Fruit fly (Drosophila melanogaster): ENCODE measurements around the gene CG7514.

Gene CG7514

dm6 chr3L:4731687-4732086 lies 43.1 kb upstream of the CG7514 start (continued):
- TF ChIP-seq CG6163 (GFP tag; IDR thresholded peaks at IDR 0.05) (peak; percentile 60; the same call in 1 of the 3 replicates), Smox (GFP tag; optimal IDR thresholded peaks at IDR 0.05) (no peak), esn (GFP tag; optimal IDR thresholded peaks at IDR 0.05) (no peak), acj6 (GFP tag; optimal IDR thresholded peaks at IDR 0.05) (peak; percentile 60), CG1621 (tag; optimal IDR thresholded peaks at IDR 0.05) (peak; percentile 72), CG6276 (GFP tag; optimal IDR thresholded peaks at IDR 0.05) (no peak), CG10669 (GFP tag; optimal IDR thresholded peaks at IDR 0.05) (peak; percentile 27), CG6792 (GFP tag; optimal IDR thresholded peaks at IDR 0.05) (peak; percentile 46), Ets21C (GFP tag; optimal IDR thresholded peaks at IDR 0.05) (no peak), Met (GFP tag; optimal IDR thresholded peaks at IDR 0.05) (peak; percentile 9), CG32006 (GFP tag; optimal IDR thresholded peaks at IDR 0.05) (peak; percentile 69), eg (GFP tag; IDR thresholded peaks at IDR 0.05) (no peak), CG11902 (GFP tag; optimal IDR thresholded peaks at IDR 0.05) (no peak), Eip75B (GFP tag; optimal IDR thresholded peaks at IDR 0.05) (peak; percentile 70), Ets96B (tag; optimal IDR thresholded peaks at IDR 0.05) (peak; percentile 27), spab (GFP tag; optimal IDR thresholded peaks at IDR 0.05) (peak; percentile 6), fkh (GFP tag; optimal IDR thresholded peaks at IDR 0.05) (no peak), CG16779 (tag; optimal IDR thresholded peaks at IDR 0.05) (no peak), vri (GFP tag; optimal IDR thresholded peaks at IDR 0.05) (no peak), CG11762 (GFP tag; optimal IDR thresholded peaks at IDR 0.05; ENCODE audit: insufficient read depth) (no peak), cyc (GFP tag; optimal IDR thresholded peaks at IDR 0.05) (no peak), CG31627 (GFP tag; optimal IDR thresholded peaks at IDR 0.05) (no peak), Lpt (GFP tag; optimal IDR thresholded peaks at IDR 0.05) (peak; percentile 23), CG15336 (GFP tag; IDR thresholded peaks at IDR 0.05) (peak; percentile 63)

- TF ChIP-seq cyc (GFP tag; optimal IDR thresholded peaks at IDR 0.05) (no peak), CG6808 (GFP tag; optimal IDR thresholded peaks at IDR 0.05) (no peak), CG8319 (GFP tag; optimal IDR thresholded peaks at IDR 0.05) (no peak), Gug (GFP tag; IDR thresholded peaks at IDR 0.05) (no peak), Blimp-1 (GFP tag; optimal IDR thresholded peaks at IDR 0.05) (no peak), CG10631 (GFP tag; optimal IDR thresholded peaks at IDR 0.05) (no peak), Met (GFP tag; optimal IDR thresholded peaks at IDR 0.05) (no peak), CG8119 (GFP tag; IDR thresholded peaks at IDR 0.05) (0 out of 3 replicates have a peak, but pooled peaks have one; percentile 23), lz (GFP tag; optimal IDR thresholded peaks at IDR 0.05) (no peak), CG6854 (GFP tag; optimal IDR thresholded peaks at IDR 0.05) (no peak), Hr4 (GFP tag; optimal IDR thresholded peaks at IDR 0.05) (no peak), fkh (GFP tag; optimal IDR thresholded peaks at IDR 0.05) (no peak), Ets21C (GFP tag; optimal IDR thresholded peaks at IDR 0.05) (no peak), vri (GFP tag; optimal IDR thresholded peaks at IDR 0.05) (no peak), CG6163 (GFP tag; IDR thresholded peaks at IDR 0.05) (0 out of 3 replicates have a peak, but pooled peaks have one; percentile 9), salr (GFP tag; optimal IDR thresholded peaks at IDR 0.05) (no peak)
Measured at dm6 chr3L:4729805-4730204, 41.2 kb upstream of the CG7514 start.

- peak; percentile 48 for TF ChIP-seq dsx (GFP tag; optimal IDR thresholded peaks at IDR 0.05; ENCODE audit: poor library complexity, severe bottlenecking)
- TF ChIP-seq net (GFP tag; optimal IDR thresholded peaks at IDR 0.05), result peak; percentile 76
- TF ChIP-seq Eip78C (GFP tag), result peak; percentile 94
- no peak for TF ChIP-seq Met (GFP tag; optimal IDR thresholded peaks at IDR 0.05)
- TF ChIP-seq Hr39 (GFP tag; optimal IDR thresholded peaks at IDR 0.05), result no peak
- peak; percentile 58 for TF ChIP-seq svp (GFP tag)
- peak; percentile 68 for TF ChIP-seq pdm3 (GFP tag; optimal IDR thresholded peaks at IDR 0.05)
- TF ChIP-seq CG3919 (GFP tag; optimal IDR thresholded peaks at IDR 0.05), result peak; percentile 82
- TF ChIP-seq spab (GFP tag; optimal IDR thresholded peaks at IDR 0.05), result peak; percentile 60
- TF ChIP-seq CG11902 (GFP tag; optimal IDR thresholded peaks at IDR 0.05), result no peak
- TF ChIP-seq CG4318 (GFP tag; optimal IDR thresholded peaks at IDR 0.05), result peak; percentile 82
- TF ChIP-seq CG7368 (GFP tag; optimal IDR thresholded peaks at IDR 0.05), result peak; percentile 42
- peak; percentile 68 for TF ChIP-seq CG6792 (GFP tag; optimal IDR thresholded peaks at IDR 0.05)
- TF ChIP-seq CG8119 (GFP tag; IDR thresholded peaks at IDR 0.05), result peak; percentile 92
- peak; percentile 60 for TF ChIP-seq Ets96B (tag; optimal IDR thresholded peaks at IDR 0.05)
- peak; percentile 68 for TF ChIP-seq CG3032 (tag; optimal IDR thresholded peaks at IDR 0.05)
- TF ChIP-seq Sox15 (GFP tag; optimal IDR thresholded peaks at IDR 0.05), result peak; percentile 0
- peak; percentile 30 for TF ChIP-seq topi (GFP tag; optimal IDR thresholded peaks at IDR 0.05)
- TF ChIP-seq Sox102F (GFP tag; optimal IDR thresholded peaks at IDR 0.05), result no peak
- peak; percentile 23 for TF ChIP-seq CG6808 (GFP tag; optimal IDR thresholded peaks at IDR 0.05)
- peak in 1 of 2 experiments; percentile 75 for TF ChIP-seq salr (GFP tag; optimal IDR thresholded peaks at IDR 0.05)
- peak; percentile 21 for TF ChIP-seq Sox14 (GFP tag; optimal IDR thresholded peaks at IDR 0.05)
- no peak for TF ChIP-seq Blimp-1 (GFP tag; optimal IDR thresholded peaks at IDR 0.05)
Measured at dm6 chr3L:4721886-4722285, 33.3 kb upstream of the CG7514 start.

Data from whole organism, prepupa.